Fruit fly (Drosophila melanogaster) whole organism, prepupa: ENCODE measurements around the gene dgt4.

Source experiments
- Blimp-1 ChIP-seq: fragments of 200-800 bp; sonication (Bioruptor generic); optimal IDR thresholded peaks from 3 replicates; lab custom pipeline; 2017; ENCODE audit warnings: missing biosample characterization, missing genetic modification characterization, mild to moderate bottlenecking, moderate library complexity, missing genetic modification reagents
- CG10631 ChIP-seq: fragments of 200-800 bp; sonication (Bioruptor generic); optimal IDR thresholded peaks from 2 replicates; lab custom pipeline; 2016; ENCODE audit warnings: missing biosample characterization, missing genetic modification characterization
- CG10669 ChIP-seq: fragments of 200-800 bp; sonication (Bioruptor generic); optimal IDR thresholded peaks from 3 replicates; lab custom pipeline; 2018; ENCODE audit warnings: missing biosample characterization, mild to moderate bottlenecking, missing genetic modification characterization, moderate library complexity
- CG11294 ChIP-seq: fragments of 200-800 bp; sonication (Bioruptor generic); IDR thresholded peaks from 2 replicates; pipeline ENCODE4 v1.3.6; 2022; ENCODE audit warnings: missing biosample characterization, missing genetic modification characterization
- CG11762 ChIP-seq: fragments of 200-800 bp; sonication (Bioruptor generic); optimal IDR thresholded peaks from 3 replicates; lab custom pipeline; 2016; ENCODE audit warnings: missing biosample characterization, missing genetic modification characterization; ENCODE audit not compliant: insufficient read depth
- CG11902 ChIP-seq: fragments of 200-800 bp; sonication (Bioruptor generic); optimal IDR thresholded peaks from 3 replicates; lab custom pipeline; 2016; ENCODE audit warnings: missing biosample characterization, missing genetic modification characterization
- CG1621 ChIP-seq: fragments of 200-800 bp; sonication (Bioruptor generic); optimal IDR thresholded peaks from 3 replicates; lab custom pipeline; 2018; ENCODE audit warnings: missing biosample characterization, mild to moderate bottlenecking, missing genetic modification characterization
- CG16779 ChIP-seq: fragments of 200-800 bp; sonication (Bioruptor generic); optimal IDR thresholded peaks from 3 replicates; lab custom pipeline; 2017; ENCODE audit warnings: missing biosample characterization, mild to moderate bottlenecking, missing genetic modification characterization
- CG3032 ChIP-seq: fragments of 200-800 bp; optimal IDR thresholded peaks from 2 replicates; lab custom pipeline; 2019; ENCODE audit warnings: missing biosample characterization, mild to moderate bottlenecking, missing genetic modification characterization, moderate library complexity
- CG34406 ChIP-seq: fragments of 200-800 bp; sonication (Bioruptor generic); optimal IDR thresholded peaks from 3 replicates; lab custom pipeline; 2016; ENCODE audit warnings: missing biosample characterization, missing genetic modification characterization
- CG4318 ChIP-seq: fragments of 200-800 bp; sonication (Bioruptor generic); optimal IDR thresholded peaks from 3 replicates; lab custom pipeline; 2017; ENCODE audit warnings: missing biosample characterization, mild to moderate bottlenecking, missing genetic modification characterization
- CG6163 ChIP-seq: fragments of 200-800 bp; sonication (Bioruptor generic); IDR thresholded peaks from 3 replicates; pipeline ENCODE4 v1.3.6; 2022; ENCODE audit warnings: missing biosample characterization, missing genetic modification characterization
- CG6276 ChIP-seq: fragments of 200-800 bp; sonication (Bioruptor generic); optimal IDR thresholded peaks from 2 replicates; lab custom pipeline; 2017; ENCODE audit warnings: missing biosample characterization, mild to moderate bottlenecking, missing genetic modification characterization
- CG6792 ChIP-seq: fragments of 200-800 bp; sonication (Bioruptor generic); optimal IDR thresholded peaks from 3 replicates; lab custom pipeline; 2016; ENCODE audit warnings: missing biosample characterization, missing genetic modification characterization
- CG6808 ChIP-seq: fragments of 200-800 bp; sonication (Bioruptor generic); optimal IDR thresholded peaks from 3 replicates; lab custom pipeline; 2017; ENCODE audit warnings: missing biosample characterization, missing genetic modification characterization, mild to moderate bottlenecking, moderate library complexity, missing genetic modification reagents
- CG6854 ChIP-seq: fragments of 200-800 bp; sonication (Bioruptor generic); optimal IDR thresholded peaks from 2 replicates; lab custom pipeline; 2017; ENCODE audit warnings: missing biosample characterization, mild to moderate bottlenecking, missing genetic modification characterization
- CG7368 ChIP-seq: fragments of 200-800 bp; sonication (Bioruptor generic); optimal IDR thresholded peaks from 3 replicates; lab custom pipeline; 2016; ENCODE audit warnings: missing biosample characterization, missing genetic modification characterization
- CG8119 ChIP-seq: fragments of 200-800 bp; sonication (Bioruptor generic); IDR thresholded peaks from 3 replicates; pipeline ENCODE4 v1.3.6; 2022; ENCODE audit warnings: missing biosample characterization, missing genetic modification characterization
- CG8319 ChIP-seq: fragments of 200-800 bp; sonication (Bioruptor generic); optimal IDR thresholded peaks from 3 replicates; lab custom pipeline; 2016; ENCODE audit warnings: missing biosample characterization, missing genetic modification characterization
- Ets21C ChIP-seq: fragments of 200-800 bp; sonication (Bioruptor generic); optimal IDR thresholded peaks from 3 replicates; lab custom pipeline; 2016; ENCODE audit warnings: missing biosample characterization, missing genetic modification characterization
- Hr38 ChIP-seq: sonication (Bioruptor generic); optimal IDR thresholded peaks from 2 replicates; lab custom pipeline; 2016; ENCODE audit warnings: missing biosample characterization, missing genetic modification characterization
- Hr39 ChIP-seq: fragments of 200-800 bp; sonication (Bioruptor generic); optimal IDR thresholded peaks from 2 replicates; lab custom pipeline; 2016; ENCODE audit warnings: missing biosample characterization, missing genetic modification characterization
- Hr4 ChIP-seq: fragments of 200-800 bp; sonication (Bioruptor generic); optimal IDR thresholded peaks from 3 replicates; lab custom pipeline; 2016; ENCODE audit warnings: missing biosample characterization, missing genetic modification characterization
- Met ChIP-seq: fragments of 200-800 bp; sonication (Bioruptor generic); optimal IDR thresholded peaks from 3 replicates; lab custom pipeline; 2016; ENCODE audit warnings: missing biosample characterization, missing genetic modification characterization
- OdsH ChIP-seq: fragments of 200-800 bp; sonication (Bioruptor generic); optimal IDR thresholded peaks from 3 replicates; lab custom pipeline; 2016; ENCODE audit warnings: missing biosample characterization, missing genetic modification characterization
- acj6 ChIP-seq: fragments of 200-800 bp; sonication (Bioruptor generic); optimal IDR thresholded peaks from 3 replicates; lab custom pipeline; 2016; ENCODE audit warnings: missing biosample characterization, missing genetic modification characterization
- cyc ChIP-seq: fragments of 200-800 bp; sonication (Bioruptor generic); optimal IDR thresholded peaks from 3 replicates; lab custom pipeline; 2016; ENCODE audit warnings: missing biosample characterization, missing genetic modification characterization
- dac ChIP-seq: fragments of 200-800 bp; sonication (Bioruptor generic); optimal IDR thresholded peaks from 2 replicates; lab custom pipeline; 2017; ENCODE audit warnings: missing biosample characterization, mild to moderate bottlenecking, missing genetic modification characterization
- eg ChIP-seq: fragments of 200-800 bp; sonication (Bioruptor generic); IDR thresholded peaks from 3 replicates; pipeline ENCODE4 v1.3.6; 2022; ENCODE audit warnings: missing biosample characterization, missing genetic modification characterization
- fd59A ChIP-seq: fragments of 200-800 bp; sonication (Bioruptor generic); optimal IDR thresholded peaks from 2 replicates; lab custom pipeline; 2017; ENCODE audit warnings: missing biosample characterization, mild to moderate bottlenecking, missing genetic modification characterization, missing genetic modification reagents
- fd85E ChIP-seq: fragments of 200-800 bp; sonication (Bioruptor generic); optimal IDR thresholded peaks from 3 replicates; lab custom pipeline; 2016; ENCODE audit warnings: missing biosample characterization, missing genetic modification characterization
- lz ChIP-seq: fragments of 200-800 bp; sonication (Bioruptor generic); optimal IDR thresholded peaks from 3 replicates; lab custom pipeline; 2016; ENCODE audit warnings: missing biosample characterization, missing genetic modification characterization
- pdm3 ChIP-seq: fragments of 200-800 bp; sonication (Bioruptor generic); optimal IDR thresholded peaks from 3 replicates; lab custom pipeline; 2016; ENCODE audit warnings: missing biosample characterization, missing genetic modification characterization
- salr ChIP-seq, 2 experiments: fragments of 200-800 bp; sonication (Bioruptor generic); optimal IDR thresholded peaks; 3 replicates each; lab custom pipeline; 2016 to 2018; ENCODE audit warnings: missing biosample characterization in 2 of 2, missing genetic modification characterization in 2 of 2, mild to moderate bottlenecking in 1 of 2
- svp ChIP-seq: fragments of 200-800 bp; sonication (Bioruptor generic); peaks from one replicate; lab custom pipeline; 2016; ENCODE audit warnings: missing biosample characterization, missing genetic modification characterization

dgt4 gene

dm6 chrX:4150989-4151388 is 37.5 kb downstream of the dgt4 start (continued):
- peak; percentile 54 for TF ChIP-seq eg
- TF ChIP-seq CG1621 (tag; lab: Kevin White, UChicago) = no peak
- no peak for TF ChIP-seq fd59A (GFP tag; lab: Kevin White, UChicago)
- peak; percentile 47 for TF ChIP-seq Hr39
- no peak; the same call in 1 of the 2 replicates for TF ChIP-seq CG11294 (GFP tag; lab: Robert Waterston, UW)
- peak; percentile 28 for TF ChIP-seq Ets21C (GFP tag; lab: Kevin White, UChicago)
- TF ChIP-seq CG11902 = no peak
- no peak for TF ChIP-seq fd85E (GFP tag; lab: Kevin White, UChicago)
- no peak for TF ChIP-seq CG11762 (GFP tag; lab: Kevin White, UChicago)
- peak; percentile 42 for TF ChIP-seq dac (GFP tag; lab: Kevin White, UChicago)
- peak; percentile 12 for TF ChIP-seq Met
- no peak for TF ChIP-seq CG16779
- no peak for TF ChIP-seq CG10631
- no peak for TF ChIP-seq CG6163 (GFP tag; lab: Robert Waterston, UW)
- TF ChIP-seq CG6276 = peak; percentile 21
- TF ChIP-seq acj6 (GFP tag; lab: Kevin White, UChicago) = peak; percentile 24
- TF ChIP-seq CG6792 (GFP tag; lab: Kevin White, UChicago) = no peak
- TF ChIP-seq OdsH (GFP tag; lab: Kevin White, UChicago) = peak; percentile 38
- peak; percentile 42 for TF ChIP-seq pdm3
- no peak for TF ChIP-seq CG6808 (GFP tag; lab: Kevin White, UChicago)
- peak; percentile 5 for TF ChIP-seq CG4318 (GFP tag; lab: Kevin White, UChicago)
- no peak for TF ChIP-seq CG3032 (tag; lab: Kevin White, UChicago)
- no peak for TF ChIP-seq Hr38 (GFP tag; lab: Kevin White, UChicago)
- no peak for TF ChIP-seq Blimp-1 (GFP tag; lab: Kevin White, UChicago)
- peak; percentile 23 for TF ChIP-seq cyc (GFP tag; lab: Kevin White, UChicago)
- TF ChIP-seq CG7368 (GFP tag; lab: Kevin White, UChicago) = no peak
- peak; percentile 56 for TF ChIP-seq CG8119 (GFP tag; lab: Robert Waterston, UW)
- TF ChIP-seq CG34406 = no peak
- TF ChIP-seq salr (GFP tag; optimal IDR thresholded peaks at IDR 0.05; lab: Kevin White, UChicago) = no peak
- peak; percentile 59 for TF ChIP-seq Hr4 (GFP tag; lab: Kevin White, UChicago)
- TF ChIP-seq svp = peak; percentile 74
- TF ChIP-seq lz (GFP tag; lab: Kevin White, UChicago) = peak; percentile 27
- TF ChIP-seq CG8319 (GFP tag; lab: Kevin White, UChicago) = no peak
- TF ChIP-seq CG10669 = no peak
- no peak for TF ChIP-seq CG6854 (GFP tag; lab: Kevin White, UChicago)
